Worm (Caenorhabditis elegans) whole organism, young adult: ENCODE measurements around the gene ghi-1.

Experiments
- B0261.1 ChIP-seq: sonication (generic microtip); optimal IDR thresholded peaks from 2 replicates; lab custom pipeline; 2016; ENCODE audit warnings: mild to moderate bottlenecking, missing genetic modification characterization, moderate library complexity, missing compliant biosample characterization
- C06A6.2 ChIP-seq: fragments of 200-800 bp; sonication (Bioruptor generic); conservative IDR thresholded peaks from 2 replicates; pipeline ENCODE4 v1.3.6; 2022; ENCODE audit warnings: missing genetic modification characterization, missing compliant biosample characterization
- F10E7.11 ChIP-seq: sonication (generic microtip); optimal IDR thresholded peaks from 2 replicates; lab custom pipeline; 2017; ENCODE audit warnings: mild to moderate bottlenecking, missing genetic modification characterization, moderate library complexity, missing compliant biosample characterization
- F22D6.2 ChIP-seq: sonication (generic microtip); optimal IDR thresholded peaks from 2 replicates; lab custom pipeline; 2016; ENCODE audit warnings: mild to moderate bottlenecking, missing genetic modification characterization, missing compliant biosample characterization
- F23B12.7 ChIP-seq: sonication (generic microtip); optimal IDR thresholded peaks from 2 replicates; lab custom pipeline; 2017; ENCODE audit warnings: missing genetic modification characterization, mild to moderate bottlenecking, missing compliant biosample characterization, antibody characterized with exemption, moderate library complexity; ENCODE audit not compliant: insufficient read depth
- F37B4.10 ChIP-seq: fragments of 200-800 bp; sonication (Bioruptor generic); IDR thresholded peaks from 2 replicates; pipeline ENCODE4 v1.3.6; 2022; ENCODE audit warnings: missing genetic modification characterization, missing compliant biosample characterization
- F39B2.1 ChIP-seq: fragments of 200-800 bp; sonication (Bioruptor generic); IDR thresholded peaks from 2 replicates; pipeline ENCODE4 v1.3.6; 2022; ENCODE audit warnings: missing genetic modification reagents, missing genetic modification characterization, missing compliant biosample characterization
- F49E8.2 ChIP-seq: sonication (generic microtip); optimal IDR thresholded peaks from 3 replicates; lab custom pipeline; 2017; ENCODE audit warnings: missing genetic modification characterization, mild to moderate bottlenecking, missing compliant biosample characterization, antibody characterized with exemption, moderate library complexity; ENCODE audit not compliant: insufficient read depth
- F57A8.1 ChIP-seq: fragments of 200-800 bp; sonication (Bioruptor generic); optimal IDR thresholded peaks from 2 replicates; lab custom pipeline; 2018; ENCODE audit warnings: mild to moderate bottlenecking, missing genetic modification characterization, moderate library complexity, missing compliant biosample characterization
- F57C9.4 ChIP-seq: sonication (generic microtip); optimal IDR thresholded peaks from 2 replicates; lab custom pipeline; 2017; ENCODE audit warnings: mild to moderate bottlenecking, missing genetic modification characterization, missing compliant biosample characterization
- T07F8.4 ChIP-seq: sonication (generic microtip); optimal IDR thresholded peaks from 2 replicates; lab custom pipeline; 2016; ENCODE audit warnings: mild to moderate bottlenecking, missing genetic modification characterization, moderate library complexity, missing compliant biosample characterization
- T26A5.8 ChIP-seq: sonication (generic microtip); optimal IDR thresholded peaks from 2 replicates; lab custom pipeline; 2016; ENCODE audit warnings: missing genetic modification characterization, missing compliant biosample characterization
- Y53F4B.3 ChIP-seq: fragments of 200-800 bp; sonication (Bioruptor generic); IDR thresholded peaks from 2 replicates; pipeline ENCODE4 v1.3.6; 2022; ENCODE audit warnings: missing genetic modification reagents, missing genetic modification characterization, missing compliant biosample characterization
- Y53G8AR.9 ChIP-seq: fragments of 200-800 bp; sonication (Bioruptor generic); conservative IDR thresholded peaks from 2 replicates; pipeline ENCODE4 v1.3.6; 2022; ENCODE audit warnings: missing genetic modification reagents, missing genetic modification characterization, missing compliant biosample characterization
- Y56A3A.18 ChIP-seq: fragments of 200-800 bp; sonication (Bioruptor generic); IDR thresholded peaks from 2 replicates; pipeline ENCODE4 v1.3.6; 2022; ENCODE audit warnings: missing genetic modification reagents, missing genetic modification characterization, missing compliant biosample characterization
- Y95B8A.8 ChIP-seq: fragments of 200-800 bp; sonication (Bioruptor generic); IDR thresholded peaks from 2 replicates; pipeline ENCODE4 v1.3.6; 2022; ENCODE audit warnings: missing genetic modification reagents, missing genetic modification characterization, missing compliant biosample characterization
- akir-1 ChIP-seq: fragments of 200-800 bp; sonication (Bioruptor generic); optimal IDR thresholded peaks from 2 replicates; lab custom pipeline; 2018; ENCODE audit warnings: mild to moderate bottlenecking, missing genetic modification characterization, moderate library complexity, missing compliant biosample characterization
- ama-1 ChIP-seq, 3 experiments: fragments of 150-350 bp in 1 of 3; sonication (generic microtip) in 2 of 3; optimal IDR thresholded peaks; 2 replicates each; lab custom pipeline; 2014 to 2018; ENCODE audit warnings: missing biosample characterization in 2 of 3, missing genetic modification characterization in 2 of 3, missing genetic modification reagents in 2 of 3
- atf-7 ChIP-seq: sonication (generic microtip); optimal IDR thresholded peaks from 2 replicates; lab custom pipeline; 2017; ENCODE audit warnings: mild to moderate bottlenecking, missing genetic modification characterization, missing compliant biosample characterization
- cebp-2 ChIP-seq: fragments of 200-800 bp; sonication (Bioruptor generic); IDR thresholded peaks from 2 replicates; pipeline ENCODE4 v1.3.6; 2022; ENCODE audit warnings: missing genetic modification characterization, missing compliant biosample characterization
- ceh-100 ChIP-seq: fragments of 200-800 bp; sonication (Bioruptor generic); IDR thresholded peaks from 2 replicates; pipeline ENCODE4 v1.3.6; 2022; ENCODE audit warnings: missing genetic modification reagents, missing genetic modification characterization, missing compliant biosample characterization
- ceh-27 ChIP-seq: fragments of 200-800 bp; sonication (Bioruptor generic); optimal IDR thresholded peaks from 2 replicates; lab custom pipeline; 2018; ENCODE audit warnings: mild to moderate bottlenecking, missing genetic modification characterization, moderate library complexity, missing compliant biosample characterization
- ceh-91 ChIP-seq: fragments of 200-800 bp; sonication (Bioruptor generic); IDR thresholded peaks from 2 replicates; pipeline ENCODE4 v1.3.6; 2022; ENCODE audit warnings: missing genetic modification reagents, missing genetic modification characterization, missing compliant biosample characterization
- chd-7 ChIP-seq: sonication (generic microtip); optimal IDR thresholded peaks from 2 replicates; lab custom pipeline; 2016; ENCODE audit warnings: mild to moderate bottlenecking, missing genetic modification characterization, moderate library complexity, missing compliant biosample characterization
- dpff-1 ChIP-seq: sonication (generic microtip); optimal IDR thresholded peaks from 2 replicates; lab custom pipeline; 2017; ENCODE audit warnings: mild to moderate bottlenecking, missing genetic modification characterization, missing compliant biosample characterization
- ekl-4 ChIP-seq: fragments of 200-800 bp; sonication (Bioruptor generic); IDR thresholded peaks from 2 replicates; pipeline ENCODE4 v1.3.6; 2022; ENCODE audit warnings: missing genetic modification reagents, missing genetic modification characterization, missing compliant biosample characterization
- fkh-3 ChIP-seq: sonication (generic microtip); optimal IDR thresholded peaks from 2 replicates; lab custom pipeline; 2016; ENCODE audit warnings: mild to moderate bottlenecking, missing genetic modification characterization, missing compliant biosample characterization
- hlh-12 ChIP-seq: sonication (generic microtip); optimal IDR thresholded peaks from 2 replicates; lab custom pipeline; 2016; ENCODE audit warnings: missing genetic modification characterization, missing compliant biosample characterization
- hlh-26 ChIP-seq: fragments of 200-800 bp; sonication (Bioruptor generic); conservative IDR thresholded peaks from 2 replicates; pipeline ENCODE4 v1.3.6; 2022; ENCODE audit warnings: missing genetic modification reagents, missing genetic modification characterization, missing compliant biosample characterization
- lag-1 ChIP-seq: fragments of 200-800 bp; sonication (Bioruptor generic); IDR thresholded peaks from 2 replicates; pipeline ENCODE4 v1.3.6; 2022; ENCODE audit warnings: missing genetic modification reagents, missing genetic modification characterization, missing compliant biosample characterization
- lin-26 ChIP-seq: fragments of 200-800 bp; sonication (Bioruptor generic); IDR thresholded peaks from 2 replicates; pipeline ENCODE4 v1.3.6; 2022; ENCODE audit warnings: missing genetic modification reagents, missing genetic modification characterization, missing compliant biosample characterization
- lsl-1 ChIP-seq: fragments of 200-800 bp; sonication (Bioruptor generic); optimal IDR thresholded peaks from 2 replicates; lab custom pipeline; 2018; ENCODE audit warnings: mild to moderate bottlenecking, missing genetic modification characterization, moderate library complexity, missing compliant biosample characterization
- lsy-27 ChIP-seq: sonication (generic microtip); optimal IDR thresholded peaks from 2 replicates; lab custom pipeline; 2017; ENCODE audit warnings: missing genetic modification characterization, mild to moderate bottlenecking, missing compliant biosample characterization, antibody characterized with exemption, missing genotype, borderline replicate concordance; ENCODE audit not compliant: insufficient read depth
- madf-10 ChIP-seq: sonication (generic microtip); optimal IDR thresholded peaks from 2 replicates; lab custom pipeline; 2016; ENCODE audit warnings: mild to moderate bottlenecking, missing genetic modification characterization, missing compliant biosample characterization
- madf-3 ChIP-seq: fragments of 200-800 bp; sonication (Bioruptor generic); IDR thresholded peaks from 2 replicates; pipeline ENCODE4 v1.3.6; 2022; ENCODE audit warnings: missing genetic modification reagents, missing genetic modification characterization, missing compliant biosample characterization
- madf-6 ChIP-seq: fragments of 200-800 bp; sonication (Bioruptor generic); IDR thresholded peaks from 2 replicates; pipeline ENCODE4 v1.3.6; 2022; ENCODE audit warnings: missing genetic modification reagents, missing genetic modification characterization, missing compliant biosample characterization
- madf-8 ChIP-seq: fragments of 200-800 bp; sonication (Bioruptor generic); conservative IDR thresholded peaks from 2 replicates; pipeline ENCODE4 v1.3.6; 2022; ENCODE audit warnings: missing genetic modification reagents, missing genetic modification characterization, missing compliant biosample characterization
- mxl-1 ChIP-seq: sonication (generic microtip); optimal IDR thresholded peaks from 2 replicates; lab custom pipeline; 2016; ENCODE audit warnings: missing genetic modification characterization, missing compliant biosample characterization
- nhr-90 ChIP-seq: sonication (generic microtip); optimal IDR thresholded peaks from 2 replicates; lab custom pipeline; 2016; ENCODE audit warnings: missing genotype, mild to moderate bottlenecking, missing genetic modification characterization, missing compliant biosample characterization
- pha-4 ChIP-seq: fragments of 150-350 bp; sonication (generic microtip); optimal IDR thresholded peaks from 2 replicates; lab custom pipeline; 2014; ENCODE audit warnings: missing biosample characterization, missing genetic modification reagents, missing genetic modification characterization
- rec-8 ChIP-seq, 2 experiments: sonication (generic microtip); optimal IDR thresholded peaks; 2 replicates each; lab custom pipeline; 2016; ENCODE audit warnings: mild to moderate bottlenecking in 2 of 2, missing genetic modification characterization in 2 of 2, missing genetic modification reagents in 2 of 2, missing genotype in 2 of 2, missing biosample characterization in 1 of 2, missing compliant biosample characterization in 1 of 2, moderate library complexity in 1 of 2
- sptf-2 ChIP-seq: fragments of 200-800 bp; sonication (Bioruptor generic); optimal IDR thresholded peaks from 2 replicates; lab custom pipeline; 2018; ENCODE audit warnings: mild to moderate bottlenecking, missing genetic modification characterization, missing compliant biosample characterization
- tlf-1 ChIP-seq: fragments of 200-800 bp; sonication (Bioruptor generic); optimal IDR thresholded peaks from 2 replicates; lab custom pipeline; 2018; ENCODE audit warnings: mild to moderate bottlenecking, missing genetic modification characterization, missing compliant biosample characterization
- unc-130 ChIP-seq: sonication (generic microtip); optimal IDR thresholded peaks from 2 replicates; lab custom pipeline; 2016; ENCODE audit warnings: missing genetic modification reagents, missing genetic modification characterization, missing compliant biosample characterization
- unc-62 ChIP-seq: fragments of 150-350 bp; optimal IDR thresholded peaks from 2 replicates; lab custom pipeline; 2014; ENCODE audit warnings: missing biosample characterization, missing genetic modification reagents, missing genetic modification characterization
- zfh-2 ChIP-seq: fragments of 200-800 bp; sonication (Bioruptor generic); conservative IDR thresholded peaks from 2 replicates; pipeline ENCODE4 v1.3.6; 2022; ENCODE audit warnings: missing genetic modification reagents, missing genetic modification characterization, missing compliant biosample characterization
- ztf-25 ChIP-seq: fragments of 200-800 bp; sonication (Bioruptor generic); IDR thresholded peaks from 2 replicates; pipeline ENCODE4 v1.3.6; 2022; ENCODE audit warnings: missing genetic modification reagents, missing genetic modification characterization, missing compliant biosample characterization
- ztf-26 ChIP-seq: sonication (generic microtip); optimal IDR thresholded peaks from 2 replicates; lab custom pipeline; 2017; ENCODE audit warnings: missing genetic modification characterization, missing compliant biosample characterization

ghi-1 gene

DNA sequence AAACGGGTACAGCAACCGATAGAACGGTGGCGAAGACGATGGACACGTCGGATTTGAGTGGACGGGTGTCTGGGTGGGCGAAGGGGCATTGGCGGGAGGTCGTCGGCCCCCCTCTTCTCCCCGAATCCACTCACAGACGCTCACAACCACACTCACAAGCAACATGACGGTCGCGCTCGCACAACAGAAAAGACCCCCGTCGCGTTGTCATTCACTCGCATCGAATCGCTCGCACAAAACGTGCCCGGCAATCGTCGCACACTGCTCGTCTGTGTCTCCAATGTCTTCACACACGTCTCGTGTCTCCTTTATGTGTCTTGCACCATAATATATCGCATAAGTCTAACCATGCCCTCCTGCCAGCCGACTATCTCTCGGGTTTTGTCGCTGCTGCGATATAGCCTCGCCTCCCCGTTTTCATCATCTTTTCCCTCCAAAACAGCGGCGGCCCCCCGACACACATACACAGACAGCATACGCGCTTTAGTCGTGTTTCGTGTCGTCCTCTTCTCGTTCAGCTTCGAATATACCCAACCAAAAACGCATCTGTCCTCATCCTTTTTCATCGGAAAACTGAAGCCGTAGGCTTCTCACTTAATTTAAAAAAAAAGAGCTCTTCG lies 12.4 kb upstream of the ghi-1 start:
- TF ChIP-seq lsy-27 (tag; lab: Kevin White, UChicago) (no peak), madf-8 (GFP tag; lab: Robert Waterston, UW) (no peak), lin-26 (GFP tag; lab: Robert Waterston, UW) (peak; percentile 63; the same call in 1 of the 2 replicates), C06A6.2 (peak; percentile 76), F39B2.1 (GFP tag; lab: Robert Waterston, UW) (no peak), hlh-26 (GFP tag; lab: Robert Waterston, UW) (no peak), akir-1 (GFP tag; lab: Kevin White, UChicago) (peak; percentile 5), pha-4 (tag; lab: Kevin White, UChicago) (no peak), unc-130 (GFP tag; lab: Kevin White, UChicago) (no peak), Y95B8A.8 (GFP tag; lab: Robert Waterston, UW) (no peak), F22D6.2 (peak; percentile 31), sptf-2 (GFP tag; lab: Kevin White, UChicago) (peak; percentile 26), ceh-27 (GFP tag; lab: Kevin White, UChicago) (peak; percentile 85), B0261.1 (tag; lab: Kevin White, UChicago) (no peak), F37B4.10 (GFP tag; lab: Robert Waterston, UW) (no peak), Y53F4B.3 (GFP tag; lab: Robert Waterston, UW) (no peak), nhr-90 (tag; lab: Kevin White, UChicago) (peak; percentile 58), T07F8.4 (tag; lab: Kevin White, UChicago) (no peak), cebp-2 (no peak), chd-7 (tag; lab: Kevin White, UChicago) (peak; percentile 94), ama-1 (optimal IDR thresholded peaks at IDR 0.05; lab: Kevin White, UChicago) (no peak), ama-1 (GFP tag; optimal IDR thresholded peaks at IDR 0.05; lab: Kevin White, UChicago) (no peak), ceh-100 (GFP tag; lab: Robert Waterston, UW) (no peak), tlf-1 (GFP tag; lab: Kevin White, UChicago) (no peak), mxl-1 (tag; lab: Kevin White, UChicago) (no peak), madf-6 (GFP tag; lab: Robert Waterston, UW) (peak; percentile 32; the same call in 1 of the 2 replicates), F23B12.7 (tag; lab: Kevin White, UChicago) (no peak), lag-1 (no peak), Y56A3A.18 (GFP tag; lab: Robert Waterston, UW) (no peak), rec-8 (tag; optimal IDR thresholded peaks at IDR 0.05; lab: Kevin White, UChicago) (no peak), dpff-1 (tag; lab: Kevin White, UChicago) (no peak), lsl-1 (GFP tag; lab: Kevin White, UChicago) (no peak), F57A8.1 (no peak), hlh-12 (tag; lab: Kevin White, UChicago) (no peak), F57C9.4 (no peak), F10E7.11 (tag; lab: Kevin White, UChicago) (no peak), madf-10 (tag; lab: Kevin White, UChicago) (peak; percentile 94), Y53G8AR.9 (GFP tag; lab: Robert Waterston, UW) (0 out of 2 replicates have a peak, but pooled peaks have one; percentile 47), zfh-2 (GFP tag; lab: Robert Waterston, UW) (peak; percentile 98), fkh-3 (tag; lab: Kevin White, UChicago) (no peak), F49E8.2 (no peak), ekl-4 (GFP tag; lab: Robert Waterston, UW) (peak; percentile 68; the same call in 1 of the 2 replicates), T26A5.8 (tag; lab: Kevin White, UChicago) (no peak), ztf-26 (tag; lab: Kevin White, UChicago) (peak; percentile 89), unc-62 (GFP tag; lab: Kevin White, UChicago) (peak; percentile 38), ceh-91 (GFP tag; lab: Robert Waterston, UW) (0 out of 2 replicates have a peak, but pooled peaks have one; percentile 36), ztf-25 (no peak), madf-3 (GFP tag; lab: Robert Waterston, UW) (no peak), atf-7 (tag; lab: Kevin White, UChicago) (peak; percentile 52)
